Worm (Caenorhabditis elegans): ENCODE results near the gene F01D4.5.

ce11 chrIV:10461767-10462166 is 21.7 kb downstream of the F01D4.5 start, which contains the start of gene mec-3:
- TF ChIP-seq nhr-47 (tag; optimal IDR thresholded peaks at IDR 0.05) (no peak), aha-1 (tag; optimal IDR thresholded peaks at IDR 0.05) (no peak), skn-1 (tag; optimal IDR thresholded peaks at IDR 0.05) (no peak), alr-1 (tag; optimal IDR thresholded peaks at IDR 0.05; ENCODE audit: borderline replicate concordance) (no peak), fos-1 (tag; optimal IDR thresholded peaks at IDR 0.05) (no peak), F16B12.6 (tag; optimal IDR thresholded peaks at IDR 0.05) (no peak), C04F5.9 (tag; optimal IDR thresholded peaks at IDR 0.05) (no peak), unc-62 (GFP tag; optimal IDR thresholded peaks at IDR 0.05) (no peak), ceh-82 (tag; optimal IDR thresholded peaks at IDR 0.05) (no peak), ama-1 (optimal IDR thresholded peaks at IDR 0.05) (no peak), snu-23 (GFP tag; optimal IDR thresholded peaks at IDR 0.05) (no peak), lsy-2 (tag; optimal IDR thresholded peaks at IDR 0.05) (no peak), ceh-90 (tag; optimal IDR thresholded peaks at IDR 0.05) (no peak)
